Fruit fly (Drosophila melanogaster): Measurements from ENCODE around the gene Tdrd3.
A peak's percentile ranks its signal among the peaks of the same experiment; 100 is the strongest.

Tdrd3 gene

dm6 chr3L:14756724-14757463, 29.7 kb upstream of the Tdrd3 start (continued):
- TF ChIP-seq bigmax (GFP tag; optimal IDR thresholded peaks at IDR 0.05) (peak; percentile 97), shn (GFP tag; optimal IDR thresholded peaks at IDR 0.05) (peak; percentile 92), BEAF-32 (GFP tag; optimal IDR thresholded peaks at IDR 0.05) (peak; percentile 1), ttk (GFP tag; IDR thresholded peaks at IDR 0.05) (peak; percentile 86), Adf1 (GFP tag; IDR thresholded peaks at IDR 0.05) (peak; percentile 80), hbn (GFP tag; IDR thresholded peaks at IDR 0.05; ENCODE audit: partially characterized antibody) (no peak), pzg (GFP tag; optimal IDR thresholded peaks at IDR 0.05) (peak; percentile 19), CG6683 (GFP tag; optimal IDR thresholded peaks at IDR 0.05) (peak; percentile 67), NC2α (GFP tag; optimal IDR thresholded peaks at IDR 0.05) (peak; percentile 77), CG7357 (GFP tag; IDR thresholded peaks at IDR 0.05) (peak; percentile 81), Ssrp (tag; optimal IDR thresholded peaks at IDR 0.05) (peak; percentile 85), Trl (optimal IDR thresholded peaks at IDR 0.05) (peak in 1 of 2 experiments; percentile 96), Trl (GFP tag; optimal IDR thresholded peaks at IDR 0.05) (peak; percentile 90), CG8765 (GFP tag; IDR thresholded peaks at IDR 0.05) (peak; percentile 84), CG18619 (GFP tag; optimal IDR thresholded peaks at IDR 0.05) (peak; percentile 87), Stat92E (GFP tag; optimal IDR thresholded peaks at IDR 0.05) (no peak), tio (GFP tag; optimal IDR thresholded peaks at IDR 0.05) (peak; percentile 76), BtbVII (GFP tag; optimal IDR thresholded peaks at IDR 0.05) (peak; percentile 81), Fer3 (tag; optimal IDR thresholded peaks at IDR 0.05) (peak; percentile 88), maf-S (GFP tag; optimal IDR thresholded peaks at IDR 0.05) (peak; percentile 88), CG11695 (GFP tag; IDR thresholded peaks at IDR 0.05) (peak; percentile 87), tup (GFP tag; optimal IDR thresholded peaks at IDR 0.05) (peak; percentile 85), CG6813 (GFP tag; optimal IDR thresholded peaks at IDR 0.05) (peak; percentile 82), CG4328 (GFP tag; optimal IDR thresholded peaks at IDR 0.05) (peak; percentile 73), schlank (tag; optimal IDR thresholded peaks at IDR 0.05) (peak; percentile 83), Asciz (GFP tag; optimal IDR thresholded peaks at IDR 0.05) (peak; percentile 73), Hr3 (GFP tag; optimal IDR thresholded peaks at IDR 0.05) (peak; percentile 84), CG31365 (tag; optimal IDR thresholded peaks at IDR 0.05) (peak; percentile 63), CG33213 (GFP tag; optimal IDR thresholded peaks at IDR 0.05) (peak; percentile 80), CG6254 (GFP tag; optimal IDR thresholded peaks at IDR 0.05) (peak; percentile 70), CG12071 (GFP tag; optimal IDR thresholded peaks at IDR 0.05) (peak; percentile 84), grau (tag; optimal IDR thresholded peaks at IDR 0.05) (peak; percentile 85), Camta (GFP tag; optimal IDR thresholded peaks at IDR 0.05) (peak; percentile 90), CG14860 (GFP tag; IDR thresholded peaks at IDR 0.05; ENCODE audit: partially characterized antibody) (no peak), CG30431 (GFP tag; optimal IDR thresholded peaks at IDR 0.05) (peak; percentile 72), CG17328 (GFP tag; IDR thresholded peaks at IDR 0.05) (peak; percentile 92), CG10979 (tag; optimal IDR thresholded peaks at IDR 0.05) (peak; percentile 76), Bdp1 (GFP tag; optimal IDR thresholded peaks at IDR 0.05) (peak; percentile 80), CG15601 (tag; optimal IDR thresholded peaks at IDR 0.05) (peak; percentile 31), chn (GFP tag; optimal IDR thresholded peaks at IDR 0.05) (peak; percentile 89), tna (GFP tag; IDR thresholded peaks at IDR 0.05; ENCODE audit: partially characterized antibody) (no peak), CG8388 (GFP tag; optimal IDR thresholded peaks at IDR 0.05) (peak; percentile 75), CG13296 (GFP tag; optimal IDR thresholded peaks at IDR 0.05) (peak; percentile 72), her (GFP tag; optimal IDR thresholded peaks at IDR 0.05) (peak; percentile 93), ara (GFP tag; IDR thresholded peaks at IDR 0.05) (peak; percentile 92), Dip2 (GFP tag; IDR thresholded peaks at IDR 0.05) (0 out of 2 replicates have a peak, but pooled peaks have one; percentile 12), luna (GFP tag; optimal IDR thresholded peaks at IDR 0.05) (peak; percentile 85), Blimp-1 (GFP tag; optimal IDR thresholded peaks at IDR 0.05) (peak; percentile 80)
